Worm (Caenorhabditis elegans) whole organism, L3 larva: ENCODE data around the gene chil-7.

Experiments
- sea-2 ChIP-seq: fragments of 150-350 bp; sonication (generic microtip); optimal IDR thresholded peaks from 4 replicates; lab custom pipeline; 2014; ENCODE audit warnings: missing biosample characterization, missing genetic modification reagents, missing genetic modification characterization

The chil-7 gene

DNA sequence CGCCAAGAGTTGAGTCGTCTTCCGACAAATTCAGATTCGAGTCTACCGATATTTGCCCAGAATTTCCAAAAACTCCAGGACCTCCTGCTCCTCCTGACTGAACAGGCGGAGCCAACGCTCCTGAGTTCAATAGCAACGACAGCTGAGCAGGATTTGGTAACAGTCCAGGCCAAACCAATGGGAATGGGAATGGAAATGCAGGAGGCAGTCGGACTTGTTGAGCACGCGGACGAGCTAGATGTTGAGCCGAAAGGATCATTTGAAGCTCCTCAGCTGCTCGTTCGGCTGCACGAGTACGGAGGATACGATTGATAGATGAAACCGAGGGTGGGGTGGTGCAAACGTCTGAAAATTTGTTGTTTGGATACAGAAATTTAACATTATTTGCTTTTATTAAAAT, 44.0 kb downstream of the chil-7 start:
- TF ChIP-seq sea-2 (GFP tag; lab: Kevin White, UChicago) = no peak
